Worm (Caenorhabditis elegans) whole organism, late embryonic: ENCODE data around the gene zim-1.

ENCODE experiments used
- C08G9.2 ChIP-seq: sonication (generic microtip); optimal IDR thresholded peaks from 2 replicates; lab custom pipeline; 2016; ENCODE audit warnings: mild to moderate bottlenecking, missing genetic modification characterization, moderate library complexity, missing compliant biosample characterization
- C38D4.7 ChIP-seq: fragments of 200-800 bp; sonication (Bioruptor generic); optimal IDR thresholded peaks from 2 replicates; lab custom pipeline; 2018; ENCODE audit warnings: mild to moderate bottlenecking, missing genetic modification characterization, moderate library complexity, missing compliant biosample characterization
- F13H6.1 ChIP-seq: sonication (generic microtip); optimal IDR thresholded peaks from 2 replicates; lab custom pipeline; 2016; ENCODE audit warnings: missing genetic modification characterization, missing compliant biosample characterization
- K02D7.2 ChIP-seq: sonication (generic microtip); optimal IDR thresholded peaks from 2 replicates; lab custom pipeline; 2017; ENCODE audit warnings: mild to moderate bottlenecking, missing genetic modification characterization, missing compliant biosample characterization
- T23F11.4 ChIP-seq: fragments of 200-800 bp; sonication (Bioruptor generic); optimal IDR thresholded peaks from 2 replicates; lab custom pipeline; 2018; ENCODE audit warnings: mild to moderate bottlenecking, missing genetic modification characterization, missing compliant biosample characterization
- Y22D7AL.16 ChIP-seq: sonication (generic microtip); optimal IDR thresholded peaks from 2 replicates; lab custom pipeline; 2016; ENCODE audit warnings: missing genetic modification characterization, missing compliant biosample characterization
- ahr-1 ChIP-seq: sonication (generic microtip); optimal IDR thresholded peaks from 2 replicates; lab custom pipeline; 2016; ENCODE audit warnings: missing genetic modification characterization, missing compliant biosample characterization
- ama-1 ChIP-seq: fragments of 150-350 bp; optimal IDR thresholded peaks from 2 replicates; lab custom pipeline; 2014
- ceh-14 ChIP-seq: sonication (generic microtip); optimal IDR thresholded peaks from 2 replicates; lab custom pipeline; 2016; ENCODE audit warnings: missing genotype, missing genetic modification characterization, missing compliant biosample characterization
- ceh-19 ChIP-seq: fragments of 200-800 bp; sonication (Bioruptor generic); optimal IDR thresholded peaks from 2 replicates; lab custom pipeline; 2018; ENCODE audit warnings: mild to moderate bottlenecking, missing genetic modification characterization, missing compliant biosample characterization
- ceh-2 ChIP-seq: sonication (generic microtip); optimal IDR thresholded peaks from 2 replicates; lab custom pipeline; 2016; ENCODE audit warnings: missing genotype, missing genetic modification characterization, missing compliant biosample characterization
- ceh-24 ChIP-seq: sonication (generic microtip); optimal IDR thresholded peaks from 2 replicates; lab custom pipeline; 2016; ENCODE audit warnings: mild to moderate bottlenecking, missing genetic modification characterization, missing compliant biosample characterization
- ceh-30 ChIP-seq: fragments of 150-350 bp; optimal IDR thresholded peaks from 2 replicates; lab custom pipeline; 2014; ENCODE audit warnings: missing biosample characterization, missing genetic modification characterization
- ceh-31 ChIP-seq: sonication (generic microtip); optimal IDR thresholded peaks from 2 replicates; lab custom pipeline; 2016; ENCODE audit warnings: missing genetic modification characterization, missing compliant biosample characterization
- ceh-6 ChIP-seq: fragments of 200-800 bp; sonication (Bioruptor generic); optimal IDR thresholded peaks from 2 replicates; lab custom pipeline; 2018; ENCODE audit warnings: mild to moderate bottlenecking, missing genetic modification characterization, missing compliant biosample characterization
- elt-2 ChIP-seq: sonication (generic microtip); optimal IDR thresholded peaks from 2 replicates; lab custom pipeline; 2016; ENCODE audit warnings: missing genetic modification reagents, missing genetic modification characterization, missing compliant biosample characterization
- elt-4 ChIP-seq: sonication (generic microtip); optimal IDR thresholded peaks from 2 replicates; lab custom pipeline; 2016; ENCODE audit warnings: missing genetic modification characterization, missing compliant biosample characterization
- fkh-10 ChIP-seq: fragments of 150-350 bp; optimal IDR thresholded peaks from 2 replicates; lab custom pipeline; 2014; ENCODE audit warnings: missing biosample characterization, missing genetic modification reagents, missing genetic modification characterization
- fkh-6 ChIP-seq: sonication (generic microtip); optimal IDR thresholded peaks from 2 replicates; lab custom pipeline; 2016; ENCODE audit warnings: missing genetic modification characterization, missing compliant biosample characterization
- hlh-13 ChIP-seq: fragments of 200-800 bp; sonication (Bioruptor generic); optimal IDR thresholded peaks from 2 replicates; lab custom pipeline; 2018; ENCODE audit warnings: mild to moderate bottlenecking, missing genetic modification characterization, missing compliant biosample characterization
- hlh-15 ChIP-seq: sonication (generic microtip); optimal IDR thresholded peaks from 2 replicates; lab custom pipeline; 2016; ENCODE audit warnings: missing genetic modification characterization, missing compliant biosample characterization
- hlh-6 ChIP-seq: sonication (generic microtip); optimal IDR thresholded peaks from 2 replicates; lab custom pipeline; 2016; ENCODE audit warnings: missing genotype, missing genetic modification characterization, missing compliant biosample characterization
- hlh-8 ChIP-seq: sonication (generic microtip); optimal IDR thresholded peaks from 2 replicates; lab custom pipeline; 2016; ENCODE audit warnings: missing genotype, missing genetic modification characterization, missing compliant biosample characterization
- lim-6 ChIP-seq: sonication (generic microtip); optimal IDR thresholded peaks from 2 replicates; lab custom pipeline; 2016; ENCODE audit warnings: missing genetic modification characterization, missing compliant biosample characterization
- lin-11 ChIP-seq: fragments of 200-800 bp; sonication (Bioruptor generic); optimal IDR thresholded peaks from 2 replicates; lab custom pipeline; 2018; ENCODE audit warnings: mild to moderate bottlenecking, missing genetic modification characterization, missing compliant biosample characterization
- mec-3 ChIP-seq: sonication (generic microtip); optimal IDR thresholded peaks from 2 replicates; lab custom pipeline; 2016; ENCODE audit warnings: borderline replicate concordance, missing genetic modification characterization, missing compliant biosample characterization
- npax-4 ChIP-seq: sonication (generic microtip); optimal IDR thresholded peaks from 2 replicates; lab custom pipeline; 2016; ENCODE audit warnings: missing genetic modification characterization, missing compliant biosample characterization
- pag-3 ChIP-seq: sonication (generic microtip); optimal IDR thresholded peaks from 2 replicates; lab custom pipeline; 2016; ENCODE audit warnings: missing compliant biosample characterization, missing genetic modification characterization, borderline replicate concordance
- pat-9 ChIP-seq: fragments of 200-800 bp; sonication (Bioruptor generic); optimal IDR thresholded peaks from 2 replicates; lab custom pipeline; 2018; ENCODE audit warnings: mild to moderate bottlenecking, missing genetic modification characterization, moderate library complexity, missing compliant biosample characterization
- pax-1 ChIP-seq: fragments of 150-350 bp; optimal IDR thresholded peaks from 2 replicates; lab custom pipeline; 2014; ENCODE audit warnings: missing biosample characterization, missing genetic modification characterization
- rnt-1 ChIP-seq: sonication (generic microtip); optimal IDR thresholded peaks from 2 replicates; lab custom pipeline; 2016; ENCODE audit warnings: missing genetic modification characterization, missing compliant biosample characterization
- sdc-2 ChIP-seq: sonication (generic microtip); optimal IDR thresholded peaks from 2 replicates; lab custom pipeline; 2016; ENCODE audit warnings: missing genotype, missing genetic modification characterization, missing compliant biosample characterization
- sox-2 ChIP-seq: fragments of 200-800 bp; sonication (Bioruptor generic); IDR thresholded peaks from 2 replicates; pipeline ENCODE4 v1.3.6; 2022; ENCODE audit warnings: missing genetic modification reagents, missing genetic modification characterization, missing compliant biosample characterization
- tbx-2 ChIP-seq: sonication (generic microtip); optimal IDR thresholded peaks from 2 replicates; lab custom pipeline; 2016; ENCODE audit warnings: missing genetic modification characterization, missing compliant biosample characterization
- tbx-7 ChIP-seq: sonication (generic microtip); optimal IDR thresholded peaks from 2 replicates; lab custom pipeline; 2016; ENCODE audit warnings: missing genotype, missing genetic modification characterization, missing compliant biosample characterization
- ttx-3 ChIP-seq: sonication (generic microtip); optimal IDR thresholded peaks from 2 replicates; lab custom pipeline; 2016; ENCODE audit warnings: missing genetic modification reagents, missing genetic modification characterization, missing compliant biosample characterization
- unc-55 ChIP-seq: sonication (generic microtip); optimal IDR thresholded peaks from 2 replicates; lab custom pipeline; 2017; ENCODE audit warnings: missing biosample characterization, missing genetic modification reagents, missing genetic modification characterization
- unc-86 ChIP-seq: sonication (generic microtip); optimal IDR thresholded peaks from 2 replicates; lab custom pipeline; 2016; ENCODE audit warnings: missing genetic modification characterization, missing compliant biosample characterization

zim-1 gene

ce11 chrIV:10576624-10577023, 29.7 kb downstream of the zim-1 start:
- TF ChIP-seq ttx-3 (tag; lab: Kevin White, UChicago) = no peak
- peak; percentile 32 for TF ChIP-seq unc-55 (GFP tag; lab: Kevin White, UChicago)

- TF ChIP-seq hlh-8 (tag; lab: Kevin White, UChicago) (no peak), sox-2 (no peak), ahr-1 (tag; lab: Kevin White, UChicago) (no peak), ceh-14 (no peak), tbx-7 (tag; lab: Kevin White, UChicago) (no peak)
These were observed 30.7 kb downstream of the zim-1 start for ce11 chrIV:10577600-10577999.

ce11 chrIV:10578367-10578766, 31.5 kb downstream of the zim-1 start, which contains the start of gene lgc-43:
Gene lgc-43 (plus strand): TSS chrIV:10578667.
- TF ChIP-seq ceh-19 (GFP tag; lab: Kevin White, UChicago) (no peak), elt-4 (tag; lab: Kevin White, UChicago) (no peak), ceh-6 (GFP tag; lab: Kevin White, UChicago) (no peak), lim-6 (tag; lab: Kevin White, UChicago) (no peak), unc-55 (GFP tag; lab: Kevin White, UChicago) (no peak), C08G9.2 (no peak), rnt-1 (tag; lab: Kevin White, UChicago) (no peak), pax-1 (no peak), sdc-2 (tag; lab: Kevin White, UChicago) (no peak), ceh-24 (tag; lab: Kevin White, UChicago) (no peak), Y22D7AL.16 (no peak), K02D7.2 (tag; lab: Kevin White, UChicago) (no peak), hlh-13 (no peak), fkh-10 (GFP tag; lab: Kevin White, UChicago) (no peak), lin-11 (tag; lab: Kevin White, UChicago) (no peak), ahr-1 (tag; lab: Kevin White, UChicago) (no peak), hlh-6 (tag; lab: Kevin White, UChicago) (no peak), npax-4 (no peak), ceh-2 (tag; lab: Kevin White, UChicago) (no peak)

- no peak for TF ChIP-seq unc-86 (tag; lab: Kevin White, UChicago)
- no peak for TF ChIP-seq T23F11.4 (GFP tag; lab: Kevin White, UChicago)
- TF ChIP-seq F13H6.1 = no peak
- no peak for TF ChIP-seq elt-2 (tag; lab: Kevin White, UChicago)
- TF ChIP-seq ceh-30 (tag; lab: Kevin White, UChicago) = no peak
- no peak for TF ChIP-seq unc-55 (GFP tag; lab: Kevin White, UChicago)
- no peak for TF ChIP-seq C38D4.7 (GFP tag; lab: Kevin White, UChicago)
- no peak for TF ChIP-seq fkh-6
- no peak for TF ChIP-seq tbx-2 (tag; lab: Kevin White, UChicago)
- TF ChIP-seq ceh-31 (tag; lab: Kevin White, UChicago) = no peak
- TF ChIP-seq pat-9 = no peak
- no peak for TF ChIP-seq mec-3 (tag; lab: Kevin White, UChicago)
These were observed 37.4 kb downstream of the zim-1 start, which contains the start of gene oac-8 for ce11 chrIV:10584237-10584636. Gene oac-8 (plus strand): TSS chrIV:10584537.

ce11 chrIV:10589072-10589471, 42.2 kb downstream of the zim-1 start, which contains the start of gene C43F9.4:
Gene C43F9.4 (minus strand): TSS chrIV:10589172.
- TF ChIP-seq sdc-2 (tag; lab: Kevin White, UChicago) = no peak
- TF ChIP-seq pag-3 (tag; lab: Kevin White, UChicago) = no peak
- no peak for TF ChIP-seq hlh-15 (tag; lab: Kevin White, UChicago)
- no peak for TF ChIP-seq lim-6 (tag; lab: Kevin White, UChicago)
- TF ChIP-seq ama-1 (lab: Kevin White, UChicago) = no peak
- no peak for TF ChIP-seq K02D7.2 (tag; lab: Kevin White, UChicago)
- TF ChIP-seq, all 69 proteins: peak for 0
